Worm (Caenorhabditis elegans) whole organism, L1 larva: ENCODE data around the gene T24C2.5.

Experiments
- alr-1 ChIP-seq: fragments of 200-800 bp; sonication (Bioruptor generic); optimal IDR thresholded peaks from 2 replicates; lab custom pipeline; 2018; ENCODE audit warnings: borderline replicate concordance, mild to moderate bottlenecking, missing genetic modification characterization, missing compliant biosample characterization
- aly-2 ChIP-seq: fragments of 150-350 bp; optimal IDR thresholded peaks from 2 replicates; lab custom pipeline; 2014; ENCODE audit warnings: missing biosample characterization, missing genetic modification characterization
- fkh-10 ChIP-seq: sonication (generic microtip); optimal IDR thresholded peaks from 2 replicates; lab custom pipeline; 2017; ENCODE audit warnings: missing biosample characterization, missing genetic modification reagents, missing genetic modification characterization
- lin-13 ChIP-seq: fragments of 150-350 bp; optimal IDR thresholded peaks from 2 replicates; lab custom pipeline; 2014; ENCODE audit warnings: missing biosample characterization, missing genetic modification reagents, missing genetic modification characterization
- lin-14 ChIP-seq: fragments of 200-800 bp; sonication (Bioruptor generic); optimal IDR thresholded peaks from 2 replicates; lab custom pipeline; 2018; ENCODE audit warnings: mild to moderate bottlenecking, missing genetic modification characterization, moderate library complexity, missing compliant biosample characterization
- lin-15B ChIP-seq: fragments of 150-350 bp; sonication (generic microtip); optimal IDR thresholded peaks from 3 replicates; lab custom pipeline; 2014; ENCODE audit warnings: missing biosample characterization, missing genetic modification characterization
- nhr-19 ChIP-seq: fragments of 200-800 bp; sonication (Bioruptor generic); conservative IDR thresholded peaks from 2 replicates; pipeline ENCODE4 v1.3.6; 2022; ENCODE audit warnings: missing genetic modification characterization, missing compliant biosample characterization
- nhr-237 ChIP-seq: fragments of 150-350 bp; optimal IDR thresholded peaks from 2 replicates; lab custom pipeline; 2014; ENCODE audit warnings: missing biosample characterization, missing genetic modification characterization
- pax-3 ChIP-seq: fragments of 200-800 bp; sonication (Bioruptor generic); optimal IDR thresholded peaks from 2 replicates; lab custom pipeline; 2018; ENCODE audit warnings: mild to moderate bottlenecking, missing genetic modification characterization, moderate library complexity, missing compliant biosample characterization
- rnt-1 ChIP-seq: sonication (generic microtip); optimal IDR thresholded peaks from 2 replicates; lab custom pipeline; 2016; ENCODE audit warnings: mild to moderate bottlenecking, missing genetic modification characterization, moderate library complexity, missing compliant biosample characterization
- snpc-4 ChIP-seq: fragments of 150-350 bp; optimal IDR thresholded peaks from 2 replicates; lab custom pipeline; 2014; ENCODE audit warnings: missing biosample characterization, missing genetic modification characterization

ce11 chrX:14520463-14520862 is 13.8 kb upstream of the T24C2.5 start, which contains the start of gene D1025.1:
- no peak for TF ChIP-seq fkh-10 (GFP tag; lab: Kevin White, UChicago)
- no peak for TF ChIP-seq aly-2
- no peak for TF ChIP-seq snpc-4 (tag; lab: Kevin White, UChicago)
- TF ChIP-seq lin-14 = no peak
- no peak for TF ChIP-seq nhr-237 (tag; lab: Kevin White, UChicago)
- no peak for TF ChIP-seq pax-3 (tag; lab: Kevin White, UChicago)
- TF ChIP-seq rnt-1 (tag; lab: Kevin White, UChicago) = no peak
- TF ChIP-seq lin-15B (tag; lab: Kevin White, UChicago) = no peak
- TF ChIP-seq lin-13 (GFP tag; lab: Kevin White, UChicago) = no peak
- TF ChIP-seq nhr-19 (GFP tag; lab: Robert Waterston, UW) = no peak
- no peak for TF ChIP-seq alr-1 (tag; lab: Kevin White, UChicago)
